Fruit fly (Drosophila melanogaster) whole organism, pupa: ENCODE data around the gene CG18662.
A peak's percentile ranks its signal among the peaks of the same experiment; 100 is the strongest.

Experiments
- CG10348 ChIP-seq: fragments of 200-800 bp; sonication (Bioruptor generic); IDR thresholded peaks from 2 replicates; pipeline ENCODE4 v1.3.6; 2022; ENCODE audit warnings: missing biosample characterization, missing genetic modification characterization
- CG12605 ChIP-seq: fragments of 200-800 bp; sonication (Bioruptor generic); IDR thresholded peaks from 2 replicates; pipeline ENCODE4 v1.3.6; 2022; ENCODE audit warnings: missing biosample characterization, missing genetic modification characterization
- CG13204 ChIP-seq: fragments of 200-800 bp; sonication (Bioruptor generic); optimal IDR thresholded peaks from 2 replicates; lab custom pipeline; 2018; ENCODE audit warnings: missing biosample characterization, mild to moderate bottlenecking, missing genetic modification characterization, moderate library complexity
- CG14655 ChIP-seq: fragments of 200-800 bp; sonication (Bioruptor generic); optimal IDR thresholded peaks from 3 replicates; lab custom pipeline; 2017; ENCODE audit warnings: mild to moderate bottlenecking, missing biosample characterization, missing genetic modification reagents, missing genetic modification characterization
- CG15710 ChIP-seq: fragments of 200-800 bp; sonication (Bioruptor generic); optimal IDR thresholded peaks from 2 replicates; lab custom pipeline; 2018; ENCODE audit warnings: missing biosample characterization, mild to moderate bottlenecking, missing genetic modification characterization, moderate library complexity
- CG17806 ChIP-seq: fragments of 200-800 bp; sonication (Bioruptor generic); optimal IDR thresholded peaks from 2 replicates; lab custom pipeline; 2018; ENCODE audit warnings: missing biosample characterization, mild to moderate bottlenecking, missing genetic modification characterization, moderate library complexity
- CG32121 ChIP-seq: fragments of 200-800 bp; sonication (Bioruptor generic); IDR thresholded peaks from 2 replicates; pipeline ENCODE4 v1.3.6; 2022; ENCODE audit warnings: missing biosample characterization, missing genetic modification characterization
- CG34367 ChIP-seq: fragments of 200-800 bp; sonication (Bioruptor generic); optimal IDR thresholded peaks from 2 replicates; lab custom pipeline; 2018; ENCODE audit warnings: missing biosample characterization, mild to moderate bottlenecking, missing genetic modification characterization
- CG4496 ChIP-seq: fragments of 200-800 bp; sonication (Bioruptor generic); IDR thresholded peaks from 3 replicates; pipeline ENCODE4 v1.3.6; 2022; ENCODE audit warnings: missing biosample characterization, missing genetic modification characterization
- CG8159 ChIP-seq: fragments of 200-800 bp; sonication (Bioruptor generic); optimal IDR thresholded peaks from 3 replicates; lab custom pipeline; 2018; ENCODE audit warnings: missing biosample characterization, mild to moderate bottlenecking, missing genetic modification characterization, moderate library complexity
- CG8301 ChIP-seq: fragments of 200-800 bp; sonication (Bioruptor generic); optimal IDR thresholded peaks from 2 replicates; lab custom pipeline; 2018; ENCODE audit warnings: missing biosample characterization, mild to moderate bottlenecking, missing genetic modification characterization
- CG9948 ChIP-seq: fragments of 200-800 bp; sonication (Bioruptor generic); optimal IDR thresholded peaks from 2 replicates; lab custom pipeline; 2018; ENCODE audit warnings: missing biosample characterization, mild to moderate bottlenecking, missing genetic modification characterization, moderate library complexity
- D1 ChIP-seq: fragments of 200-800 bp; sonication (Bioruptor generic); optimal IDR thresholded peaks from 2 replicates; lab custom pipeline; 2018; ENCODE audit warnings: missing biosample characterization, mild to moderate bottlenecking, missing genetic modification characterization, moderate library complexity
- EcR ChIP-seq: fragments of 200-800 bp; sonication (Bioruptor generic); optimal IDR thresholded peaks from 3 replicates; lab custom pipeline; 2019; ENCODE audit warnings: missing biosample characterization, missing genetic modification characterization, mild to moderate bottlenecking, moderate library complexity, missing genetic modification reagents
- Ets98B ChIP-seq: fragments of 200-800 bp; sonication (Bioruptor generic); IDR thresholded peaks from 2 replicates; pipeline ENCODE4 v1.3.6; 2022; ENCODE audit warnings: missing biosample characterization, missing genetic modification characterization
- Pif1A ChIP-seq: fragments of 200-800 bp; sonication (Bioruptor generic); optimal IDR thresholded peaks from 3 replicates; lab custom pipeline; 2016; ENCODE audit warnings: missing biosample characterization, missing genetic modification characterization
- Pif1B ChIP-seq: fragments of 200-800 bp; sonication (Bioruptor generic); optimal IDR thresholded peaks from 3 replicates; lab custom pipeline; 2016; ENCODE audit warnings: missing biosample characterization, missing genetic modification characterization
- Snoo ChIP-seq: fragments of 200-800 bp; sonication (Bioruptor generic); optimal IDR thresholded peaks from 3 replicates; lab custom pipeline; 2017; ENCODE audit warnings: missing biosample characterization, mild to moderate bottlenecking, missing genetic modification characterization, inconsistent platforms
- fd96Ca ChIP-seq: fragments of 200-800 bp; sonication (Bioruptor generic); IDR thresholded peaks from 3 replicates; pipeline ENCODE4 v1.3.6; 2022; ENCODE audit warnings: missing biosample characterization, missing genetic modification characterization
- gl ChIP-seq: fragments of 200-800 bp; sonication (Bioruptor generic); optimal IDR thresholded peaks from 2 replicates; lab custom pipeline; 2018; ENCODE audit warnings: missing biosample characterization, mild to moderate bottlenecking, missing genetic modification characterization
- rn ChIP-seq: fragments of 200-800 bp; sonication (Bioruptor generic); IDR thresholded peaks from 2 replicates; pipeline ENCODE4 v1.3.6; 2022; ENCODE audit warnings: missing biosample characterization, missing genetic modification characterization

Gene CG18662

DNA sequence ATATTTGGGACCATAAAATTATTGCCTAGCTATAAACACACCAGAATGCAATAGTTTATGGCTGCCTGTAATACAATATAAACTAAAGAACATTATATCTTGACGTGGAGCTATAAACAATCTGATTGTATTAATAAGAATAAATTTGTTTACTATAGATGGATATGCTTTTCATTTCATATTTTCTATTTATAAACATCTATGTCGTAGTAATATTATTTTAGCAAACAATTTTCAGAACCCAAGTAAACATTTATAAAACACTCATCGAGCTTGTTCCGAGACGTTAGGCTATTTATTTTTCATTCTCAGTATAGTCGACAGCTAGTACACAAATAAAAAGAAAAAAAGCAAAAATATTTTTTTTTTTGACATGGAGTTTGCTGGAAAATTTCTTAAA lies at the start of gene CG18662:
Gene CG18662, plus strand, starts transcription at position 301 of the 400 bp plus-strand sequence.
- TF ChIP-seq Pif1A (no peak), Snoo (tag; lab: Kevin White, UChicago) (no peak), CG32121 (GFP tag; lab: Robert Waterston, UW) (no peak)

DNA sequence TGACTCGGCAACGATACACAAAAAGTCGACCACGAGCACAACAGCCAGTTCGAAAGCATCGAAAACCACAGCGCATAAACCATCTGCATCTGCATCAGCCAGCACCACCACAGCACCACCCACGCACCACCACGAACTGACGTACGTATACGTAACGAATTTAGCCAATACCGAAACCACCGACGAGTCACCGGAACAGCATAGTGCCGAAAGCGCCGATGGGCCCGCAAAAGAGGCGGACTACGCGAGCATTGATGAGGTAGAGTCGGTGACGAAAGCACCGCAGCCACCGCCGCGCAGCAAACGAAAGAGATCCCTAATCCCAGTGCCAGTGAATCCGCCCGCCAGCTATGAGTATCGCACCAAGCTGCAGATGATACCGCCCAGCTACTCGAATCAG lies 49.3 kb upstream of the CG18662 start:
- TF ChIP-seq gl (tag; lab: Kevin White, UChicago) (no peak), CG32121 (GFP tag; lab: Robert Waterston, UW) (no peak), CG10348 (GFP tag; lab: Robert Waterston, UW) (no peak), CG4496 (GFP tag; lab: Robert Waterston, UW) (no peak), CG13204 (no peak), CG15710 (no peak), EcR (GFP tag; lab: Kevin White, UChicago) (no peak), CG17806 (no peak), CG8159 (tag; lab: Kevin White, UChicago) (no peak), Pif1A (no peak), Snoo (tag; lab: Kevin White, UChicago) (no peak), CG34367 (tag; lab: Kevin White, UChicago) (no peak), Pif1B (GFP tag; lab: Kevin White, UChicago) (no peak), CG9948 (tag; lab: Kevin White, UChicago) (no peak), Ets98B (GFP tag; lab: Robert Waterston, UW) (no peak), rn (GFP tag; lab: Robert Waterston, UW) (no peak), D1 (no peak), CG14655 (no peak), CG8301 (tag; lab: Kevin White, UChicago) (no peak)

dm6 chr2L:8933710-8934242 lies 46.7 kb upstream of the CG18662 start, which contains the start of gene Tsp29Fa:
Tsp29Fa (plus strand) TSS chr2L:8933962.
- no peak for TF ChIP-seq EcR (GFP tag; lab: Kevin White, UChicago)
- TF ChIP-seq CG15710 = no peak
- TF ChIP-seq gl (tag; lab: Kevin White, UChicago) = no peak
- TF ChIP-seq CG32121 (GFP tag; lab: Robert Waterston, UW) = no peak
- TF ChIP-seq Pif1B (GFP tag; lab: Kevin White, UChicago) = no peak

- TF ChIP-seq CG15710 (no peak), Pif1A (peak; percentile 48), Pif1B (GFP tag; lab: Kevin White, UChicago) (peak; percentile 18), Snoo (tag; lab: Kevin White, UChicago) (peak; percentile 62), CG4496 (GFP tag; lab: Robert Waterston, UW) (0 out of 3 replicates have a peak, but pooled peaks have one; percentile 31), EcR (GFP tag; lab: Kevin White, UChicago) (no peak), CG8159 (tag; lab: Kevin White, UChicago) (peak; percentile 59), CG34367 (tag; lab: Kevin White, UChicago) (no peak), Ets98B (GFP tag; lab: Robert Waterston, UW) (peak; percentile 36)
These were observed 43.5 kb upstream of the CG18662 start, which contains the start of gene Tsp29Fb for dm6 chr2L:8937003-8937402. Tsp29Fb (plus strand) TSS chr2L:8937390.

DNA sequence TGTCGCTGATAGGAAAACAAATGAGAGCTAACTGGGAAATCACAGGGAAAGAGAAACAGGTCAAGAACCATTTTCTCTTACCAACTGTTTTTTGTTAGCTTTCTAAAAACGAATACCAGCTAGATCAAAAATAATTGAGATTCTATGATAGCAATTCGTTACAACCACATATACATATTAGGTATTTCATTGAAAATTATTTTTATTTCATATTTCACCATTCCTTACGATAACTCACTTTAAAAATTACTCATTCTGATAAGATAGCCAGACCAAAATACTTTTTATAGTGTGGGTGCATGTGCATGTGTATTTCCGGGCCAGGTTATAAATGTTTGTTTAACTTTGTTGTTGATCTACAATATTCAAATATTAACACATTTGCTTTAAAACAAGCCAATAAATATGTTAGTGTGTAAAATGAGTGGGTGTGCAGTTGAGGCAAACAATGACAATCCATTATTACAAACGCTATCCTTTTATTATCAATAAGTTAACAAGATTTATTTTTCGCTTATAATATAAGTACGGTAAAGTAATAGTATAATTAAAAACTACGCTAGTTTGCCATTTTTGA lies 42.5 kb upstream of the CG18662 start:
- TF ChIP-seq rn (GFP tag; lab: Robert Waterston, UW) (no peak), fd96Ca (GFP tag; lab: Robert Waterston, UW) (no peak), CG14655 (no peak), CG4496 (GFP tag; lab: Robert Waterston, UW) (no peak), CG32121 (GFP tag; lab: Robert Waterston, UW) (no peak), Ets98B (GFP tag; lab: Robert Waterston, UW) (no peak), CG34367 (tag; lab: Kevin White, UChicago) (no peak), CG12605 (GFP tag; lab: Robert Waterston, UW) (no peak), CG10348 (GFP tag; lab: Robert Waterston, UW) (no peak), Snoo (tag; lab: Kevin White, UChicago) (no peak)

DNA sequence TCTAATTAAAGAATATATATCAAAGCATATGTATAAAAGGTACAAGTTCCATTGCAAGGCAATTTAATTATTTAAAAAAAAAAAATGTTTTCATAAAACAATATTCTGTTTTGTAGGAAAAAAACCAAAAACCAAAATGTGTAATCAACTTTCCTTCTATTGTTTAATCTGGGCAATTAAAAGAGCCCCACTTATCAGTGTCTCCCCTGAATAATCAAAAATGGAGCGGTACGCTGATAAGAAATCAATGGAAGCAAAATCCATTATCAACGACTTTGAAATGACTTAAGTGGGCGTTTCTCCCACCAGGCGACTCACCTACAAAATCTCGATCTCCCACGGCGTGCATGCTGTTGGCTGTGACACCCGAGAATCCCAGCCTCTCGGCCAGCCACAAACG lies 39.8 kb upstream of the CG18662 start:
- no peak for TF ChIP-seq Snoo (tag; lab: Kevin White, UChicago)
- TF ChIP-seq CG17806 = no peak
- TF ChIP-seq CG10348 (GFP tag; lab: Robert Waterston, UW) = no peak
- TF ChIP-seq CG34367 (tag; lab: Kevin White, UChicago) = no peak
- TF ChIP-seq Pif1B (GFP tag; lab: Kevin White, UChicago) = no peak
- TF ChIP-seq CG14655 = no peak
- no peak for TF ChIP-seq CG15710
- TF ChIP-seq CG8159 (tag; lab: Kevin White, UChicago) = no peak
- no peak for TF ChIP-seq gl (tag; lab: Kevin White, UChicago)
- TF ChIP-seq, all 21 proteins: peak for 0
